Worm (Caenorhabditis elegans) whole organism, L3 larva: ENCODE measurements around the gene Y51B9A.8.

Experiments used
- fos-1 ChIP-seq: fragments of 150-350 bp; optimal IDR thresholded peaks from 2 replicates; lab custom pipeline; 2014; ENCODE audit warnings: missing biosample characterization, missing genetic modification characterization
- nhr-12 ChIP-seq: fragments of 150-350 bp; optimal IDR thresholded peaks from 2 replicates; lab custom pipeline; 2014; ENCODE audit warnings: missing biosample characterization, missing genetic modification characterization
- nhr-76 ChIP-seq: fragments of 150-350 bp; sonication (generic microtip); optimal IDR thresholded peaks from 5 replicates; lab custom pipeline; 2014; ENCODE audit warnings: missing biosample characterization, missing genetic modification characterization
- unc-62 ChIP-seq: fragments of 150-350 bp; sonication (generic microtip); optimal IDR thresholded peaks from 4 replicates; lab custom pipeline; 2014; ENCODE audit warnings: missing biosample characterization, missing genetic modification reagents, missing genetic modification characterization

DNA sequence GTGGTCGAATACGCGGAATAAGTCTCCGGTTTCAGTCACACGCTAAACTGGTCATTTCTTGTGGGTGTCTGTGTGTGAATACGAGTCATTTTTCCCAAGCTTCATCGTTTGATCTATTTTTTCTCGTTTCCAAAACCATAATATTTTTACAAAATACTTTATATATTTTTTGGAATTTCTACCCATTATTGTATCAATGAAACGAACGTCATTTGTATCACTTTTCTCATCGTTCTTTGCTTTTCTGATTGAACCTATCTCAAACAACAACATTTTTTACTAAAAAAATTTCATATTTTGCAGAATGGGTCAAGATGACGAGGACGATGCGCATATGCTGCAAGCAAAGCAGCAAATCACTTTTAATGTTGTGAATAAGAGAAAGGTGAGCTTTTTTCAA is 40.4 kb upstream of the Y51B9A.8 start, which contains the start of gene mel-11:
- no peak for TF ChIP-seq fos-1
- no peak for TF ChIP-seq unc-62 (GFP tag; lab: Kevin White, UChicago)
- TF ChIP-seq nhr-12 (tag; lab: Kevin White, UChicago) = no peak
- TF ChIP-seq nhr-76 (tag; lab: Kevin White, UChicago) = no peak
